Worm (Caenorhabditis elegans) whole organism, young adult: ENCODE data around the gene F01D5.8.

Experiments
- B0035.1 ChIP-seq: sonication (generic microtip); optimal IDR thresholded peaks from 2 replicates; lab custom pipeline; 2016; ENCODE audit warnings: missing genetic modification characterization, mild to moderate bottlenecking, missing compliant biosample characterization, missing genotype, missing genetic modification reagents
- B0336.3 ChIP-seq: fragments of 200-800 bp; sonication (Bioruptor generic); IDR thresholded peaks from 2 replicates; pipeline ENCODE4 v1.3.6; 2022; ENCODE audit warnings: missing genetic modification characterization, missing compliant biosample characterization
- cebp-1 ChIP-seq, 2 experiments: fragments of 200-800 bp in 1 of 2; sonication (Bioruptor generic) in 1 of 2; sonication (generic microtip) in 1 of 2; IDR thresholded peaks in 1 of 2; optimal IDR thresholded peaks in 1 of 2; 2 replicates each; pipeline versions ENCODE4 v1.3.6 to Lab custom; 2017 to 2022; ENCODE audit warnings: missing compliant biosample characterization in 2 of 2, missing genetic modification characterization in 2 of 2, mild to moderate bottlenecking in 1 of 2, missing genetic modification reagents in 1 of 2, moderate library complexity in 1 of 2
- hlh-12 ChIP-seq: sonication (generic microtip); optimal IDR thresholded peaks from 2 replicates; lab custom pipeline; 2016; ENCODE audit warnings: missing genetic modification characterization, missing compliant biosample characterization
- pha-4 ChIP-seq: fragments of 150-350 bp; sonication (generic microtip); optimal IDR thresholded peaks from 2 replicates; lab custom pipeline; 2014; ENCODE audit warnings: missing biosample characterization, missing genetic modification reagents, missing genetic modification characterization
- snpc-4 ChIP-seq, 5 experiments: fragments of 150-350 bp in 1 of 5; sonication (generic microtip) in 4 of 5; optimal IDR thresholded peaks; 2 replicates each; lab custom pipeline; 2014 to 2018; ENCODE audit warnings: missing genetic modification characterization in 5 of 5, missing biosample characterization in 3 of 5, antibody characterized with exemption in 2 of 5, mild to moderate bottlenecking in 2 of 5, missing compliant biosample characterization in 2 of 5, missing genotype in 2 of 5, moderate library complexity in 2 of 5, missing genetic modification reagents in 1 of 5
- xnd-1 ChIP-seq: sonication (generic microtip); optimal IDR thresholded peaks from 2 replicates; lab custom pipeline; 2016; ENCODE audit warnings: missing genotype, missing genetic modification reagents, missing genetic modification characterization, missing compliant biosample characterization
- ztf-18 ChIP-seq: sonication (generic microtip); optimal IDR thresholded peaks from 2 replicates; lab custom pipeline; 2016; ENCODE audit warnings: missing genotype, mild to moderate bottlenecking, missing genetic modification characterization, missing compliant biosample characterization
- ztf-22 ChIP-seq: fragments of 200-800 bp; sonication (Bioruptor generic); optimal IDR thresholded peaks from 2 replicates; lab custom pipeline; 2018; ENCODE audit warnings: mild to moderate bottlenecking, missing genetic modification characterization, moderate library complexity, missing compliant biosample characterization

- TF ChIP-seq pha-4 (no peak), B0336.3 (GFP tag; lab: Robert Waterston, UW) (no peak), snpc-4 (GFP tag; optimal IDR thresholded peaks at IDR 0.05; lab: Kevin White, UChicago) (no peak), snpc-4 (tag; optimal IDR thresholded peaks at IDR 0.05; lab: Kevin White, UChicago) (no peak), ztf-22 (GFP tag; lab: Kevin White, UChicago) (no peak), B0035.1 (no peak), ztf-18 (no peak), xnd-1 (tag; lab: Kevin White, UChicago) (no peak), hlh-12 (tag; lab: Kevin White, UChicago) (no peak), cebp-1 (GFP tag; IDR thresholded peaks at IDR 0.05; lab: Robert Waterston, UW) (no peak), cebp-1 (tag; optimal IDR thresholded peaks at IDR 0.05; lab: Kevin White, UChicago) (no peak)
Observed at ce11 chrII:13961567-13961966, 48.9 kb upstream of the F01D5.8 start.
